Fruit fly (Drosophila melanogaster): Measurements from ENCODE around the gene ERp44.

ERp44 gene

DNA sequence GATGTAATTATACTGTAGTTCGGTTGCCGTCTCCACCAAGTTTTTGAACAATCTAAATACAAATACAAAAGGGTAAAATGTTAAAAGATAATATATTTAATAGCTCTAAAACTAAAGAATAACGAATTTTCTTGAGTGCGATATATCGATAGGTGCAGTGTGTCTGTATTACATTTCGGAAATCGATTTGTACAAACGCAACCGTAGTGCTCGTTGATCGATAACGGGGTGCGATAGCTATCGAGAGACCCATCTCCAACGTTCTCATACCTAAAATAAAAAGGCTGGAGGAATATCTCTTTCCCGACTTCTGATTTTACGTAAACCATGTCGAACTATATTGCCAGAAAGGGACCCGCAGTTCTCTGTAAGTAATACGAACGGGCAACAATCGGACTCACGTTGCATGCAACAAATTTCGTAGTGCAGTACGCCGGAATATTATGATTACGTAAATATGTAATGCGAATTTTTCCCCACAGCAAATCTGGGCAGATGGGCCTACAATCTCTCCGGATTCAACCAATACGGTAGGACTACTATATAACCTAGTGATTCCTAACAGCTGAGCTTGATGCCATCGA is 11.3 kb downstream of the ERp44 start, which contains the start of gene UQCR-14 (continued):
- TF ChIP-seq crc (GFP tag; optimal IDR thresholded peaks at IDR 0.05) (no peak), pita (GFP tag; optimal IDR thresholded peaks at IDR 0.05) (no peak), pfk (GFP tag; optimal IDR thresholded peaks at IDR 0.05) (peak; percentile 65), CG2120 (GFP tag; optimal IDR thresholded peaks at IDR 0.05) (peak; percentile 56), Deaf1 (tag; optimal IDR thresholded peaks at IDR 0.05) (no peak), zfh1 (GFP tag; IDR thresholded peaks at IDR 0.05) (no peak), repo (GFP tag; optimal IDR thresholded peaks at IDR 0.05) (no peak), Ravus (GFP tag; IDR thresholded peaks at IDR 0.05) (no peak), CG17612 (GFP tag; IDR thresholded peaks at IDR 0.05) (no peak), sim (GFP tag; IDR thresholded peaks at IDR 0.05) (no peak), Trl (optimal IDR thresholded peaks at IDR 0.05) (no peak), Trl (GFP tag; optimal IDR thresholded peaks at IDR 0.05) (no peak), toy (GFP tag; IDR thresholded peaks at IDR 0.05) (no peak), CG6175 (GFP tag; IDR thresholded peaks at IDR 0.05) (no peak), pzg (GFP tag; optimal IDR thresholded peaks at IDR 0.05) (peak; percentile 94), Mad (GFP tag; optimal IDR thresholded peaks at IDR 0.05) (no peak), CG15601 (tag; optimal IDR thresholded peaks at IDR 0.05) (no peak), mam (GFP tag; optimal IDR thresholded peaks at IDR 0.05) (peak; percentile 43), CG8281 (tag; optimal IDR thresholded peaks at IDR 0.05) (no peak), Aef1 (GFP tag; IDR thresholded peaks at IDR 0.05) (no peak), Mes4 (GFP tag; optimal IDR thresholded peaks at IDR 0.05) (no peak), dmrt11E (tag; optimal IDR thresholded peaks at IDR 0.05) (no peak), CG11560 (tag; IDR thresholded peaks at IDR 0.05) (no peak), CG8359 (GFP tag; optimal IDR thresholded peaks at IDR 0.05; ENCODE audit: borderline replicate concordance) (no peak), CG2889 (GFP tag; IDR thresholded peaks at IDR 0.05) (no peak), CG10431 (GFP tag; optimal IDR thresholded peaks at IDR 0.05) (no peak), CG15269 (tag; optimal IDR thresholded peaks at IDR 0.05) (peak; percentile 10), Lim3 (GFP tag; IDR thresholded peaks at IDR 0.05) (no peak), CG10366 (GFP tag; IDR thresholded peaks at IDR 0.05) (peak; percentile 17; the same call in 1 of the 2 replicates), NC2α (GFP tag; optimal IDR thresholded peaks at IDR 0.05) (no peak), z (GFP tag; IDR thresholded peaks at IDR 0.05) (no peak), HLHmδ (GFP tag; optimal IDR thresholded peaks at IDR 0.05) (no peak), Rfx (GFP tag; IDR thresholded peaks at IDR 0.05) (peak; percentile 61), Scr (GFP tag; IDR thresholded peaks at IDR 0.05; ENCODE audit: partially characterized antibody) (peak; percentile 95), ash1 (GFP tag; optimal IDR thresholded peaks at IDR 0.05) (no peak), Kr (GFP tag; optimal IDR thresholded peaks at IDR 0.05) (no peak), Dip2 (GFP tag; IDR thresholded peaks at IDR 0.05) (no peak), psq (GFP tag; optimal IDR thresholded peaks at IDR 0.05) (no peak), Pdp1 (GFP tag; optimal IDR thresholded peaks at IDR 0.05) (peak; percentile 13 to 95), C15 (GFP tag; IDR thresholded peaks at IDR 0.05) (no peak), vvl (GFP tag; IDR thresholded peaks at IDR 0.05) (peak; percentile 39), en (GFP tag; optimal IDR thresholded peaks at IDR 0.05) (no peak), CG13296 (GFP tag; optimal IDR thresholded peaks at IDR 0.05) (peak; percentile 44), NFAT (GFP tag; IDR thresholded peaks at IDR 0.05) (peak; percentile 36; the same call in 1 of the 2 replicates), CG10462 (GFP tag; optimal IDR thresholded peaks at IDR 0.05) (no peak), Jarid2 (GFP tag; optimal IDR thresholded peaks at IDR 0.05) (no peak), CG11398 (GFP tag; optimal IDR thresholded peaks at IDR 0.05) (no peak), kni (GFP tag; optimal IDR thresholded peaks at IDR 0.05) (no peak), fd102C (GFP tag; optimal IDR thresholded peaks at IDR 0.05) (no peak), unc-4 (GFP tag; IDR thresholded peaks at IDR 0.05; ENCODE audit: partially characterized antibody) (peak; percentile 98), nmo (GFP tag; optimal IDR thresholded peaks at IDR 0.05) (peak; percentile 58), Dbx (GFP tag; IDR thresholded peaks at IDR 0.05) (peak; percentile 66)

All from whole organism, embryonic.